Fruit fly (Drosophila melanogaster): ENCODE results near the gene Or33b.

DNA sequence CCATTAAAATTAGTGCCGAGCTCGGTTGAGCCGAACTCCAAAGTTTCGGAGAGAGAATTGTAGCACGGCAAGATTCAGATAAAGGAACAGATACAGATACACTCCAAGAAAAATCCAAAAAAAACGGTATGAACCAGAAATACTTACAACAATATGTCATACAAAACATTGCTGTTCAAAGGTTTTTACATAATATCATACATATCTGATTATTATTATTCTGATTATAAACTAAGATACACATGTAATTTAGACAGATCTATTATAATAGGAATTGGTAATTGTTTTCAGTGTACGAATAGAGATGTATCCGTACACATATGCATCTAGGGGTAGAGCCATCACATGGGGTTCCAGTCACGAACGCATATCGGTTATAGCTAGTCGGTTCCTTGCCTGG lies 44.1 kb downstream of the Or33b start:
- TF ChIP-seq bab1 (GFP tag; optimal IDR thresholded peaks at IDR 0.05) (no peak), CG33017 (tag; optimal IDR thresholded peaks at IDR 0.05) (no peak), ovo (GFP tag; optimal IDR thresholded peaks at IDR 0.05) (no peak), CG12768 (GFP tag; optimal IDR thresholded peaks at IDR 0.05) (no peak), tj (GFP tag; optimal IDR thresholded peaks at IDR 0.05) (no peak), Crg-1 (GFP tag; optimal IDR thresholded peaks at IDR 0.05) (no peak)
